Worm (Caenorhabditis elegans): ENCODE data around the gene C01G10.4.
"Not testable (repeated sequence)": the region's sequence is repeated elsewhere in the genome, so short reads cannot be mapped to it uniquely, and the experiment has no call there.

C01G10.4 gene

ce11 chrV:15109260-15109659, 19.7 kb downstream of the C01G10.4 start, which contains the start of gene Y75B12A.2:
Y75B12A.2 (plus strand) TSS chrV:15109560.
- no peak for TF ChIP-seq unc-62 (GFP tag; optimal IDR thresholded peaks at IDR 0.05)

DNA sequence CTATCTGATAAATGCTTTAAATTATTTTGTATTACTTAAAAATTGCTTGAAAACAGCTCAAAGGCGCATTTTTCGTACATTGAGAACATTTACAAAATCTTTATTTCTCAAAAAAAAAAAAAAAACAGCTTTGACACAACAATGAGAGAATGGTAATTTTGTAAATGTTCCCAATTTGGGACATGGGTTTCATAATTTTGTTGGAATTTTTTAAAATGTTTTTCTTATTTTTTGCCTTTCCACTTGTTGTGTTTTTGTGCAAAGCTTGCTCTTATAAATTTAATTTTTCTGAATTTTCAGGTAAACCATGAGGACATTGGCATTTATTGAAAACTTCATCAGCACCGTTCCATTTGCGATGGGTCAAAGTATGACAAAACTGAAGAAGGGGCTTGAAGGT, 22.1 kb downstream of the C01G10.4 start, which contains the start of gene T01G5.7:
Gene T01G5.7, plus strand, starts transcription at position 301 of the 400 bp plus-strand sequence.
- TF ChIP-seq unc-62 (GFP tag; optimal IDR thresholded peaks at IDR 0.05): no peak

DNA sequence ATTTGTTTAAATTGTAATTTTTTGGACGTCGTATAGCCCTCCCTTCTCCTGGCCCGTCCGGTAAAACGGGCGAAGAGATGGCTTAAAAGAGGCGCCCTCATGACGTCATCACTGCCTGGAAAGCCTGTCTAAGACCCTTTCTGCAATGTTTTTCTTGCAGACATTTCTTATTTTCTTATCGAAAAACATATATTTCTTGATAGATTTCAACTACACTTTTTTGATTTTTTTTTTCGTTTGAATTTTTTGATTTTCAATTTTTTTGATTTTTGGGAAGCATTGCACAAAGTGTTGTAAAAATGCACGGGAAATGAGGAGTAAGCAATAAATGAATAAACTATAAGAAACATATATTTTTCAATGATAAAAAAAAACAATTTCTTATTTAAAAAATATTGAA, 24.5 kb downstream of the C01G10.4 start, which contains the start of gene T01G5.6:
Gene T01G5.6, minus strand, starts transcription at position 101 of the 400 bp plus-strand sequence.
- TF ChIP-seq unc-62 (GFP tag; optimal IDR thresholded peaks at IDR 0.05): no peak

- TF ChIP-seq unc-62 (GFP tag; optimal IDR thresholded peaks at IDR 0.05): not testable (repeated sequence)
Measured at ce11 chrV:15115968-15116367, 26.4 kb downstream of the C01G10.4 start, which contains the start of gene T01G5.8. T01G5.8 (plus strand) TSS chrV:15116268.

DNA sequence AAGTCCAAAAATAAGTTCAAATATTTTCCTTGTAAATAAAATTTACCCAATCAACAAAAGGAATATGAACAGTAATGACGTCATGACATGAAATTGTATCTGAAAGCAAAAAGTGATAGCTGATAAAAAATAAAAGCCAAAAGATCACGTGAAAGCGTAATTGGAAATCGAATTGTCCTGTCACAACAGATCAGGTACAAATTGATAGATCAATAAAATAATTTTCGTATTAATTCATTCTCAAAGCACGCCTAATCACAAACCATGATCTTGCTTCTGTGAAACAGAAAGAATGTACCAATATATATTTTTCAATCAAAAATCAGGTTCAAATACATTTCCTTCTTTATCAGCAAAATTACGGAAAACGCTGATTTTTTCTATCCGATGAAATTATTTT, 30.0 kb downstream of the C01G10.4 start, which contains the start of gene flor-1:
Gene flor-1, minus strand, starts transcription at position 101 of the 400 bp plus-strand sequence.
- TF ChIP-seq unc-62 (GFP tag; optimal IDR thresholded peaks at IDR 0.05): no peak

ce11 chrV:15125162-15125561, 35.6 kb downstream of the C01G10.4 start, which contains the start of gene ugt-30:
ugt-30 (minus strand) TSS chrV:15125262.
- TF ChIP-seq unc-62 (GFP tag; optimal IDR thresholded peaks at IDR 0.05): not testable (repeated sequence)

DNA sequence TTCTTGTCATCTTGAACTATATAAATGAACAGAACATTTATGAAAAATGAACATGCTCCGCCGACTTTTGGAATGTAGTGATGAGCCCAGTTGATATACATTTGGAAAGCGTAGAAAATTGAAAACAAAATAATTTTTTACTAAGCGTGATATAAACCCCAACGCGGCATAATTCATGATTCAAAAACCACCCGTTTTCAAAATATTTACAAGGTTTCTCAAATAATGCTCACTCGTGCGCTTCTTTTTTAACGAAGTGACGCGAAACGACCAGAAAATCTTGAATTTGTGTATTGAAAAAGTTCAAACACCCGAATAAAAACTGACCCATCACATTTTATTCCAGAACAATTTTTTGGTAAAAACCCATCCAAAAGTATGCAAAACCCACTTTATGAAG, 37.9 kb downstream of the C01G10.4 start, which contains the start of gene srj-27:
Gene srj-27, minus strand, starts transcription at position 101 of the 400 bp plus-strand sequence.
- TF ChIP-seq unc-62 (GFP tag; optimal IDR thresholded peaks at IDR 0.05): no peak

DNA sequence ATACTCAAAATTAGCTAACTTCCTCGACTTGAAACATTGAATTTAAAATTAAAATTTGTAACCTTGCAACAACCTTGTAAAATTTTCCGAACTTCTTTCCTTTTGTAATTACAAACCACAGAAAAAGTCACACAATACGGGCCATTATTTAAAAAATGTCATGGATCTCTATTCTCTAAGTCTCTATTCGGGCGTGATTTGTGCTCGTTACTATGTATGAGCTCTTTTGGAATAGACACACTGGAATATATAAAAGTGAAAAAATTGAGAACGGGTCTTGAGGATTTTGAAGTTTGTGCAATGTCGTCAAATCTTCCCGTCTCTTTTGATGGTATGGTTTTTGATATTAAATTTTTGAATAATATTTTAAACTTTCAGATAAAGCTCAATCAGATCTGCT, 38.4 kb downstream of the C01G10.4 start, which contains the start of gene srr-7:
Gene srr-7, plus strand, starts transcription at position 301 of the 400 bp plus-strand sequence.
- no peak for TF ChIP-seq unc-62 (GFP tag; optimal IDR thresholded peaks at IDR 0.05)

DNA sequence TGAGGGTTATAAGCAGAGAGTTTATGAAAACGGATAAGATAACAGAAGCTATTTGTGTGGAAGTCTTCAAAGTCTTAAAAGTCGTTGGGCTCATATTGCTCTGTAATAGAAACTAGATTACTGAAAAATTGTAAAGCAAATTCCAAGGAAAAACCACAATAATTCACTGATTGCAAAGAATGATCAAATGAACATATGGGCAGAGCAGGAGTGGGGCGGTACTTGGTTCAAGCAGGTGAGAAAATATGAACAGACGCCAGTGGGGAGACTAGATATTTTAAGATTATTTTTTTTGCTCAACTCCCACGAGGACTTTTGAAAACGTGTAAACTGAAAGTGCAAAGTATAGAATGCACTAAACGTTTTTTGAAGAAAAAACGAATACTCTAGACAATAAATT, 42.9 kb downstream of the C01G10.4 start, which contains the start of gene str-171:
Gene str-171, minus strand, starts transcription at position 101 of the 400 bp plus-strand sequence.
- TF ChIP-seq unc-62 (GFP tag; optimal IDR thresholded peaks at IDR 0.05): no peak

DNA sequence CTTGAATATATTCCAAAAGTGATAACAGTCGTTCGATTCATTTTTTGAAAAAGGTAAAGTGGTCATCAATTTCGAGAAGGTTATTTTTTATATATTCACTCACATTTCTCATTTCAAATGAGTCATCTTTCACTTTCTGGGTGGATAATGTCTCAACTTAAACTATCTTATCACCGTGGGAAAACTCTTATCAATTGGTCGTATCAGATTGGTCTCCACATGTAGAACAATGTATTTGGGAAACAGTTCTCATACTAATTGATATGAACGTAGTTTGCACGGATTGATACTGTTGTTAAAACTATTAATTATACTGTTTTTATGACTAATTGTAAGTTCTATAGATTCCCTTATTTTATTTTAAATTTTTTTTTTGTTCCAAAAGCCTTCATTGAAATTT, 44.3 kb downstream of the C01G10.4 start:
- TF ChIP-seq unc-62 (GFP tag; optimal IDR thresholded peaks at IDR 0.05): no peak

DNA sequence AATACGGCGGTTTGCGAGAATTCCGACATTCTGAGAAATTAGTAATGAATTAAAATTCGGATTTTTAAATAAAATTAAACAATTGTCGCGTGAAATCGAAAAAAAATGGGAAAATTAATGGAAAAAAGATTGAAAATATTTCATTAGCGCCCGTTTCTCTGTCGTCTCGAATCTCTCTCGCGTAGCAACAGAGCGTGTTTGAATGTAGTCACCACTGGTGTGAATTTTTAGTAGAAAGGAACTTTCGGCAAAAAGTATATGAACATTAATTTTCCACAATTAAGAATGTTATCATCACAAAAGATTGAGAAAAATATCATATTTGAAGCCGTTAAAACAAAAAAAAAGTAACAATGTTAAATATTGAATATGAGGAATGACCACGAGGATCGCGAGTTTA, 47.2 kb downstream of the C01G10.4 start, which contains the start of gene aipl-1:
Gene aipl-1, minus strand, starts transcription at position 30 of the 400 bp plus-strand sequence.
- TF ChIP-seq unc-62 (GFP tag; optimal IDR thresholded peaks at IDR 0.05): no peak
